Worm (Caenorhabditis elegans) whole organism, mixed stage, embryonic: ENCODE data around the gene K09D9.1.

Source experiments
- elt-1 ChIP-seq: sonication (generic microtip); optimal IDR thresholded peaks from 2 replicates; lab custom pipeline; 2017; ENCODE audit warnings: missing genetic modification characterization, mild to moderate bottlenecking, missing compliant biosample characterization, antibody characterized with exemption, moderate library complexity, borderline replicate concordance; ENCODE audit not compliant: insufficient read depth
- hlh-1 ChIP-seq: fragments of 150-350 bp; optimal IDR thresholded peaks from 2 replicates; lab custom pipeline; 2014; ENCODE audit warnings: missing biosample characterization, missing genetic modification reagents, missing genetic modification characterization
- lin-13 ChIP-seq: fragments of 150-350 bp; optimal IDR thresholded peaks from 2 replicates; lab custom pipeline; 2014; ENCODE audit warnings: missing biosample characterization, missing genetic modification characterization
- pha-4 ChIP-seq: fragments of 150-350 bp; optimal IDR thresholded peaks from 2 replicates; lab custom pipeline; 2018; ENCODE audit warnings: missing biosample characterization, missing genetic modification reagents, missing genetic modification characterization
- sptf-1 ChIP-seq: sonication (generic microtip); optimal IDR thresholded peaks from 2 replicates; lab custom pipeline; 2017; ENCODE audit warnings: mild to moderate bottlenecking, missing genetic modification characterization, moderate library complexity, missing compliant biosample characterization
- tbx-8 ChIP-seq: fragments of 200-800 bp; sonication (Bioruptor generic); optimal IDR thresholded peaks from 2 replicates; lab custom pipeline; 2018; ENCODE audit warnings: mild to moderate bottlenecking, missing genetic modification characterization, moderate library complexity, missing compliant biosample characterization
- unc-39 ChIP-seq: fragments of 150-350 bp; optimal IDR thresholded peaks from 2 replicates; lab custom pipeline; 2014; ENCODE audit warnings: missing biosample characterization, missing genetic modification characterization
- unc-62 ChIP-seq: fragments of 150-350 bp; optimal IDR thresholded peaks from 2 replicates; lab custom pipeline; 2014; ENCODE audit warnings: missing biosample characterization, missing genetic modification reagents, missing genetic modification characterization

DNA sequence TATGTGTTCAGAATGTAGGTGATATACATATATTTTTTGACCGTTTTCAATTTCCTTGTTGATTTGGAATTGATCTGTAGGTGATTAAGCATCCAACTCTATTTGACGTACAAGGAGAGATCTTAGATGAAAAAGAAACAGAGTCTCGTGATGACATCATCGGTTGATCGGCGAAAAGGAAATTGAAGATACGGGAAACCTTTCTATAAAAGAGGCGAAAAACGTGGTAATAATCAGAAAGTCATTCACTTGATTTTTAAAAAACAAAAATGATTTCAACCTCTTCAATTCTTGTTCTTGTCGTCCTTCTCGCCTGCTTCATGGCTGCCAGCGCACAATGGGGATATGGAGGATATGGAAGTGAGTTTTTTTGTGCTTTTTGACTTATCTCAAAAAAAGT lies 40.7 kb upstream of the K09D9.1 start, which contains the start of gene nlp-29:
- TF ChIP-seq pha-4 (tag; lab: Kevin White, UChicago) (no peak), tbx-8 (GFP tag; lab: Kevin White, UChicago) (no peak), lin-13 (tag; lab: Kevin White, UChicago) (no peak), sptf-1 (no peak), unc-39 (tag; lab: Kevin White, UChicago) (no peak), unc-62 (GFP tag; lab: Kevin White, UChicago) (no peak), elt-1 (tag; lab: Kevin White, UChicago) (no peak), hlh-1 (no peak)
